Worm (Caenorhabditis elegans) whole organism, mixed stage, embryonic: ENCODE results near the gene C53B4.3.
A peak's percentile ranks its signal among the peaks of the same experiment; 100 is the strongest.

ENCODE experiments used
- ces-1 ChIP-seq: fragments of 150-350 bp; optimal IDR thresholded peaks from 2 replicates; lab custom pipeline; 2014; ENCODE audit warnings: missing biosample characterization, missing genetic modification reagents, missing genetic modification characterization
- ham-2 ChIP-seq: fragments of 200-800 bp; sonication (Bioruptor generic); optimal IDR thresholded peaks from 2 replicates; lab custom pipeline; 2018; ENCODE audit warnings: mild to moderate bottlenecking, missing genetic modification characterization, missing compliant biosample characterization
- mls-2 ChIP-seq: sonication (generic microtip); optimal IDR thresholded peaks from 2 replicates; lab custom pipeline; 2016; ENCODE audit warnings: mild to moderate bottlenecking, missing genetic modification characterization, moderate library complexity, missing compliant biosample characterization

Gene C53B4.3

DNA sequence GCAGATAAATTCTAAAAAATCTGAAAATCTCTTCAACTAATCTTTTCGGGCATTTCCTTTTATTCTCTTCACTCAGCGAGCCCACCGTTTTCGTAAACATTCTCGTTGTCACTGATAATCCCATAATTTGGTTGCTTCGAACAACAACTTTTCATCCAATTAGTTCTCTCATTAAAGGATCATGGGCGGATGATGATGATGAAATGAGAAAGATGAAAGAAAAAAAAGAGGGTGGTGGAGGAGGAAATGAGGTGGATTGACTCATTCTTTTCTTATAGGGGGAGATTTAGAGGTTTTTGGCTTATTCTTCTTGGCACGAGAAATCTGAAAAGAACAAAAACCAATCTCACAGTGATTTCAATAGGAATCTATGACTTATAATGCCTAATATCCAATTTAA, 52.3 kb downstream of the C53B4.3 start:
- TF ChIP-seq ham-2 (GFP tag; lab: Kevin White, UChicago) (no peak), mls-2 (peak; percentile 22), ces-1 (GFP tag; lab: Kevin White, UChicago) (peak; percentile 77)
